Worm (Caenorhabditis elegans): Measurements from ENCODE around the gene K03A11.4.

K03A11.4 gene

ce11 chrX:13077872-13078271 is at the start of gene K03A11.4:
Gene K03A11.4 (plus strand): TSS chrX:13078172.
- no peak for TF ChIP-seq B0310.2 (tag; optimal IDR thresholded peaks at IDR 0.05)
- no peak for TF ChIP-seq hmg-4 (GFP tag; optimal IDR thresholded peaks at IDR 0.05)
- no peak for TF ChIP-seq ceh-13 (GFP tag; optimal IDR thresholded peaks at IDR 0.05)
- no peak for TF ChIP-seq tbx-11 (GFP tag; IDR thresholded peaks at IDR 0.05)
- TF ChIP-seq ceh-36 (tag; optimal IDR thresholded peaks at IDR 0.05): no peak
- no peak for TF ChIP-seq ama-1 (optimal IDR thresholded peaks at IDR 0.05)
- TF ChIP-seq hnd-1 (tag; optimal IDR thresholded peaks at IDR 0.05): no peak
- no peak for TF ChIP-seq pes-1 (GFP tag; IDR thresholded peaks at IDR 0.05)
- TF ChIP-seq scrt-1 (GFP tag; IDR thresholded peaks at IDR 0.05): no peak
- no peak for TF ChIP-seq flt-1 (GFP tag; IDR thresholded peaks at IDR 0.05)
- no peak for TF ChIP-seq tbx-37 (GFP tag; conservative IDR thresholded peaks at IDR 0.05)
- no peak for TF ChIP-seq ets-7 (tag; optimal IDR thresholded peaks at IDR 0.05)
- no peak for TF ChIP-seq aly-1 (tag; optimal IDR thresholded peaks at IDR 0.05)
- TF ChIP-seq sea-1 (GFP tag; conservative IDR thresholded peaks at IDR 0.05): no peak
- TF ChIP-seq tra-4 (tag; optimal IDR thresholded peaks at IDR 0.05): no peak
- no peak for TF ChIP-seq hmbx-1 (tag; optimal IDR thresholded peaks at IDR 0.05)
- no peak for TF ChIP-seq F13C5.2 (tag; optimal IDR thresholded peaks at IDR 0.05)

ce11 chrX:13032610-13033009 is 45.4 kb upstream of the K03A11.4 start, which contains the start of gene npr-10:
Gene npr-10 (minus strand): TSS chrX:13032710.
- TF ChIP-seq tra-4 (tag; optimal IDR thresholded peaks at IDR 0.05) (no peak), F13C5.2 (tag; optimal IDR thresholded peaks at IDR 0.05) (no peak), hmbx-1 (tag; optimal IDR thresholded peaks at IDR 0.05) (no peak), scrt-1 (GFP tag; IDR thresholded peaks at IDR 0.05) (no peak), flt-1 (GFP tag; IDR thresholded peaks at IDR 0.05) (no peak), tbx-11 (GFP tag; IDR thresholded peaks at IDR 0.05) (no peak), ceh-36 (tag; optimal IDR thresholded peaks at IDR 0.05) (no peak), tbx-37 (GFP tag; conservative IDR thresholded peaks at IDR 0.05) (no peak), ets-7 (tag; optimal IDR thresholded peaks at IDR 0.05) (no peak)

ce11 chrX:13033850-13034249 is 44.1 kb upstream of the K03A11.4 start:
- TF ChIP-seq B0310.2 (tag; optimal IDR thresholded peaks at IDR 0.05) (no peak), ceh-36 (tag; optimal IDR thresholded peaks at IDR 0.05) (no peak), tbx-11 (GFP tag; IDR thresholded peaks at IDR 0.05) (no peak), aly-1 (tag; optimal IDR thresholded peaks at IDR 0.05) (no peak), F13C5.2 (tag; optimal IDR thresholded peaks at IDR 0.05) (no peak), scrt-1 (GFP tag; IDR thresholded peaks at IDR 0.05) (no peak), flt-1 (GFP tag; IDR thresholded peaks at IDR 0.05) (no peak), hnd-1 (tag; optimal IDR thresholded peaks at IDR 0.05) (no peak), sea-1 (GFP tag; conservative IDR thresholded peaks at IDR 0.05) (no peak), tra-4 (tag; optimal IDR thresholded peaks at IDR 0.05) (no peak), ama-1 (optimal IDR thresholded peaks at IDR 0.05) (no peak), hmbx-1 (tag; optimal IDR thresholded peaks at IDR 0.05) (no peak), hmg-4 (GFP tag; optimal IDR thresholded peaks at IDR 0.05) (no peak)

ce11 chrX:13034333-13034732 is 43.6 kb upstream of the K03A11.4 start:
- TF ChIP-seq ama-1 (optimal IDR thresholded peaks at IDR 0.05) (no peak), flt-1 (GFP tag; IDR thresholded peaks at IDR 0.05) (no peak), tbx-11 (GFP tag; IDR thresholded peaks at IDR 0.05) (no peak), tbx-37 (GFP tag; conservative IDR thresholded peaks at IDR 0.05) (no peak), sea-1 (GFP tag; conservative IDR thresholded peaks at IDR 0.05) (no peak), ceh-36 (tag; optimal IDR thresholded peaks at IDR 0.05) (no peak)

- TF ChIP-seq ama-1 (optimal IDR thresholded peaks at IDR 0.05) (no peak), flt-1 (GFP tag; IDR thresholded peaks at IDR 0.05) (no peak), sea-1 (GFP tag; conservative IDR thresholded peaks at IDR 0.05) (no peak), ceh-13 (GFP tag; optimal IDR thresholded peaks at IDR 0.05) (no peak), hmbx-1 (tag; optimal IDR thresholded peaks at IDR 0.05) (no peak), aly-1 (tag; optimal IDR thresholded peaks at IDR 0.05) (no peak), hnd-1 (tag; optimal IDR thresholded peaks at IDR 0.05) (no peak), F13C5.2 (tag; optimal IDR thresholded peaks at IDR 0.05) (no peak)
These were observed 39.2 kb upstream of the K03A11.4 start for ce11 chrX:13038791-13039190.

ce11 chrX:13041830-13042229 is 36.1 kb upstream of the K03A11.4 start:
- no peak for TF ChIP-seq ceh-13 (GFP tag; optimal IDR thresholded peaks at IDR 0.05)
- TF ChIP-seq tra-4 (tag; optimal IDR thresholded peaks at IDR 0.05): no peak
- TF ChIP-seq aly-1 (tag; optimal IDR thresholded peaks at IDR 0.05): no peak
- no peak for TF ChIP-seq tbx-11 (GFP tag; IDR thresholded peaks at IDR 0.05)
- TF ChIP-seq hmg-4 (GFP tag; optimal IDR thresholded peaks at IDR 0.05): no peak
- no peak for TF ChIP-seq ceh-36 (tag; optimal IDR thresholded peaks at IDR 0.05)
- no peak for TF ChIP-seq ets-7 (tag; optimal IDR thresholded peaks at IDR 0.05)
- TF ChIP-seq F13C5.2 (tag; optimal IDR thresholded peaks at IDR 0.05): no peak
- TF ChIP-seq tbx-37 (GFP tag; conservative IDR thresholded peaks at IDR 0.05): no peak
- no peak for TF ChIP-seq sea-1 (GFP tag; conservative IDR thresholded peaks at IDR 0.05)
- TF ChIP-seq hnd-1 (tag; optimal IDR thresholded peaks at IDR 0.05): no peak
- TF ChIP-seq flt-1 (GFP tag; IDR thresholded peaks at IDR 0.05): no peak
- no peak for TF ChIP-seq B0310.2 (tag; optimal IDR thresholded peaks at IDR 0.05)
- TF ChIP-seq hmbx-1 (tag; optimal IDR thresholded peaks at IDR 0.05): no peak
- no peak for TF ChIP-seq pes-1 (GFP tag; IDR thresholded peaks at IDR 0.05)
- no peak for TF ChIP-seq scrt-1 (GFP tag; IDR thresholded peaks at IDR 0.05)
- no peak for TF ChIP-seq ama-1 (optimal IDR thresholded peaks at IDR 0.05)

- TF ChIP-seq ceh-36 (tag; optimal IDR thresholded peaks at IDR 0.05) (peak; percentile 93), tbx-37 (GFP tag; conservative IDR thresholded peaks at IDR 0.05) (peak; percentile 95), hnd-1 (tag; optimal IDR thresholded peaks at IDR 0.05) (peak; percentile 85), flt-1 (GFP tag; IDR thresholded peaks at IDR 0.05) (peak; percentile 88), pes-1 (GFP tag; IDR thresholded peaks at IDR 0.05) (peak; percentile 94), ceh-13 (GFP tag; optimal IDR thresholded peaks at IDR 0.05) (peak; percentile 81), scrt-1 (GFP tag; IDR thresholded peaks at IDR 0.05) (peak; percentile 95), hmg-4 (GFP tag; optimal IDR thresholded peaks at IDR 0.05) (peak; percentile 96), B0310.2 (tag; optimal IDR thresholded peaks at IDR 0.05) (peak; percentile 84), tbx-11 (GFP tag; IDR thresholded peaks at IDR 0.05) (peak; percentile 95), ets-7 (tag; optimal IDR thresholded peaks at IDR 0.05) (peak; percentile 91), F13C5.2 (tag; optimal IDR thresholded peaks at IDR 0.05) (peak; percentile 96), sea-1 (GFP tag; conservative IDR thresholded peaks at IDR 0.05) (peak; percentile 94), aly-1 (tag; optimal IDR thresholded peaks at IDR 0.05) (peak; percentile 93), hmbx-1 (tag; optimal IDR thresholded peaks at IDR 0.05) (peak; percentile 53)
These were observed 31.6 kb upstream of the K03A11.4 start for ce11 chrX:13046324-13046723.
